Worm (Caenorhabditis elegans) whole organism, young adult: Measurements from ENCODE around the gene C18B10.6.

ENCODE experiments used
- ekl-4 ChIP-seq: fragments of 200-800 bp; sonication (Bioruptor generic); IDR thresholded peaks from 2 replicates; pipeline ENCODE4 v1.3.6; 2022; ENCODE audit warnings: missing genetic modification reagents, missing genetic modification characterization, missing compliant biosample characterization
- pha-4 ChIP-seq: fragments of 150-350 bp; sonication (generic microtip); optimal IDR thresholded peaks from 2 replicates; lab custom pipeline; 2014; ENCODE audit warnings: missing biosample characterization, missing genetic modification reagents, missing genetic modification characterization
- sdz-38 ChIP-seq: sonication (generic microtip); optimal IDR thresholded peaks from 2 replicates; lab custom pipeline; 2016; ENCODE audit warnings: missing genotype, missing genetic modification characterization, missing compliant biosample characterization
- xnd-1 ChIP-seq: sonication (generic microtip); optimal IDR thresholded peaks from 2 replicates; lab custom pipeline; 2016; ENCODE audit warnings: missing genotype, missing genetic modification reagents, missing genetic modification characterization, missing compliant biosample characterization

DNA sequence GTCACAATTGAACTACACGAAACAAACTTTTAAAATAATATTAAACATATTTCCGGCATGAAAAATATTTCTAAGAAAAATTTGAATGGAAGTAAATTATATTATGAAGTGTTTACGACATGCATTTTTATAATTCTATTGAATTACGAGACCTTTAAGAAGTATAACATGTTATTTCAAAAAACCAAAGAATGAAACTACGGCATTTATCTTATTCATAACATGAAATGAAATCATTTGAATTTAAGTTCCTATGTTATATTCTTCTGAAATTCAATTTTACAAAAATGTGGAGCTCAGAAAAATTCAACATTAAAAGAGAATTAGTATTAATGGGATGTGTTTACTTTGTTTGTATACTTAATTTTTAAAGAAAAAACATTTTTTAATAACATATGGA, 49.8 kb downstream of the C18B10.6 start, which contains the start of gene srw-71:
- TF ChIP-seq pha-4 (tag; lab: Kevin White, UChicago) = no peak
- TF ChIP-seq xnd-1 (tag; lab: Kevin White, UChicago) = no peak
- no peak for TF ChIP-seq ekl-4 (GFP tag; lab: Robert Waterston, UW)
- no peak for TF ChIP-seq sdz-38 (tag; lab: Kevin White, UChicago)
